Worm (Caenorhabditis elegans): ENCODE measurements around the gene cdc-48.2.

- no peak for TF ChIP-seq hmg-4 (GFP tag; optimal IDR thresholded peaks at IDR 0.05)
- TF ChIP-seq ama-1 (optimal IDR thresholded peaks at IDR 0.05) = no peak
- no peak for TF ChIP-seq tbx-11 (GFP tag; IDR thresholded peaks at IDR 0.05)
- no peak for TF ChIP-seq hmbx-1 (tag; optimal IDR thresholded peaks at IDR 0.05)
Measured at ce11 chrII:8092537-8092936, 45.8 kb upstream of the cdc-48.2 start, which contains the start of gene ltd-1.

Measured in whole organism, early embryonic.